Worm (Caenorhabditis elegans) whole organism, mixed stage, embryonic: ENCODE data around the gene C03F11.4.
A peak's percentile ranks its signal among the peaks of the same experiment; 100 is the strongest.

Source experiments
- M03D4.4 ChIP-seq: sonication (generic microtip); optimal IDR thresholded peaks from 2 replicates; lab custom pipeline; 2017; ENCODE audit warnings: mild to moderate bottlenecking, missing genetic modification characterization, missing compliant biosample characterization
- bed-3 ChIP-seq: fragments of 200-800 bp; sonication (Bioruptor generic); optimal IDR thresholded peaks from 3 replicates; lab custom pipeline; 2018; ENCODE audit warnings: mild to moderate bottlenecking, missing genetic modification characterization, moderate library complexity, missing compliant biosample characterization
- blmp-1 ChIP-seq: fragments of 150-350 bp; optimal IDR thresholded peaks from 2 replicates; lab custom pipeline; 2014; ENCODE audit warnings: missing biosample characterization, missing genetic modification characterization
- ceh-43 ChIP-seq: fragments of 200-800 bp; sonication (Bioruptor generic); optimal IDR thresholded peaks from 2 replicates; lab custom pipeline; 2018; ENCODE audit warnings: mild to moderate bottlenecking, missing genetic modification characterization, moderate library complexity, missing compliant biosample characterization
- ceh-83 ChIP-seq: fragments of 200-800 bp; sonication (Bioruptor generic); optimal IDR thresholded peaks from 2 replicates; lab custom pipeline; 2018; ENCODE audit warnings: mild to moderate bottlenecking, missing genetic modification characterization, missing compliant biosample characterization
- ces-1 ChIP-seq: fragments of 150-350 bp; optimal IDR thresholded peaks from 2 replicates; lab custom pipeline; 2014; ENCODE audit warnings: missing biosample characterization, missing genetic modification reagents, missing genetic modification characterization
- cnd-1 ChIP-seq: fragments of 200-800 bp; sonication (Bioruptor generic); optimal IDR thresholded peaks from 2 replicates; lab custom pipeline; 2018; ENCODE audit warnings: mild to moderate bottlenecking, missing genetic modification characterization, missing compliant biosample characterization
- drap-1 ChIP-seq: fragments of 200-800 bp; sonication (Bioruptor generic); optimal IDR thresholded peaks from 3 replicates; lab custom pipeline; 2018; ENCODE audit warnings: mild to moderate bottlenecking, missing genetic modification characterization, missing compliant biosample characterization
- elt-1 ChIP-seq: sonication (generic microtip); optimal IDR thresholded peaks from 2 replicates; lab custom pipeline; 2017; ENCODE audit warnings: missing genetic modification characterization, mild to moderate bottlenecking, missing compliant biosample characterization, antibody characterized with exemption, moderate library complexity, borderline replicate concordance; ENCODE audit not compliant: insufficient read depth
- elt-3 ChIP-seq: fragments of 150-350 bp; optimal IDR thresholded peaks from 2 replicates; lab custom pipeline; 2014; ENCODE audit warnings: missing biosample characterization, missing genetic modification characterization
- flh-1 ChIP-seq: fragments of 200-800 bp; sonication (Bioruptor generic); optimal IDR thresholded peaks from 2 replicates; lab custom pipeline; 2018; ENCODE audit warnings: mild to moderate bottlenecking, missing genetic modification characterization, moderate library complexity, missing compliant biosample characterization
- ham-2 ChIP-seq: fragments of 200-800 bp; sonication (Bioruptor generic); optimal IDR thresholded peaks from 2 replicates; lab custom pipeline; 2018; ENCODE audit warnings: mild to moderate bottlenecking, missing genetic modification characterization, missing compliant biosample characterization
- hlh-1 ChIP-seq: fragments of 150-350 bp; optimal IDR thresholded peaks from 2 replicates; lab custom pipeline; 2014; ENCODE audit warnings: missing biosample characterization, missing genetic modification reagents, missing genetic modification characterization
- lin-13 ChIP-seq: fragments of 150-350 bp; optimal IDR thresholded peaks from 2 replicates; lab custom pipeline; 2014; ENCODE audit warnings: missing biosample characterization, missing genetic modification characterization
- lin-32 ChIP-seq: fragments of 200-800 bp; sonication (Bioruptor generic); optimal IDR thresholded peaks from 2 replicates; lab custom pipeline; 2018; ENCODE audit warnings: mild to moderate bottlenecking, missing genetic modification characterization, missing compliant biosample characterization
- lsy-2 ChIP-seq: fragments of 150-350 bp; optimal IDR thresholded peaks from 2 replicates; lab custom pipeline; 2014; ENCODE audit warnings: missing biosample characterization, missing genetic modification characterization
- mep-1 ChIP-seq: fragments of 150-350 bp; optimal IDR thresholded peaks from 2 replicates; lab custom pipeline; 2017; ENCODE audit warnings: missing biosample characterization, missing genetic modification reagents, missing genetic modification characterization, inconsistent platforms
- mls-2 ChIP-seq: sonication (generic microtip); optimal IDR thresholded peaks from 2 replicates; lab custom pipeline; 2016; ENCODE audit warnings: mild to moderate bottlenecking, missing genetic modification characterization, moderate library complexity, missing compliant biosample characterization
- nhr-12 ChIP-seq: fragments of 150-350 bp; optimal IDR thresholded peaks from 2 replicates; lab custom pipeline; 2014; ENCODE audit warnings: missing biosample characterization, missing genetic modification characterization
- nhr-2 ChIP-seq: fragments of 150-350 bp; optimal IDR thresholded peaks from 2 replicates; lab custom pipeline; 2014; ENCODE audit warnings: missing biosample characterization, missing genetic modification characterization
- nhr-237 ChIP-seq: fragments of 150-350 bp; optimal IDR thresholded peaks from 2 replicates; lab custom pipeline; 2014; ENCODE audit warnings: missing biosample characterization, missing genetic modification characterization
- nhr-28 ChIP-seq: fragments of 150-350 bp; optimal IDR thresholded peaks from 2 replicates; lab custom pipeline; 2014; ENCODE audit warnings: missing biosample characterization, missing genetic modification characterization
- nhr-76 ChIP-seq: sonication (generic microtip); optimal IDR thresholded peaks from 2 replicates; lab custom pipeline; 2017; ENCODE audit warnings: missing biosample characterization, missing genetic modification characterization
- pha-4 ChIP-seq: fragments of 150-350 bp; optimal IDR thresholded peaks from 2 replicates; lab custom pipeline; 2018; ENCODE audit warnings: missing biosample characterization, missing genetic modification reagents, missing genetic modification characterization
- sem-2 ChIP-seq: fragments of 200-800 bp; sonication (Bioruptor generic); optimal IDR thresholded peaks from 2 replicates; lab custom pipeline; 2018; ENCODE audit warnings: mild to moderate bottlenecking, missing genetic modification characterization, missing compliant biosample characterization
- snpc-4 ChIP-seq: fragments of 150-350 bp; optimal IDR thresholded peaks from 2 replicates; lab custom pipeline; 2014; ENCODE audit warnings: missing biosample characterization, missing genetic modification characterization
- sptf-1 ChIP-seq: sonication (generic microtip); optimal IDR thresholded peaks from 2 replicates; lab custom pipeline; 2017; ENCODE audit warnings: mild to moderate bottlenecking, missing genetic modification characterization, moderate library complexity, missing compliant biosample characterization
- tbx-8 ChIP-seq: fragments of 200-800 bp; sonication (Bioruptor generic); optimal IDR thresholded peaks from 2 replicates; lab custom pipeline; 2018; ENCODE audit warnings: mild to moderate bottlenecking, missing genetic modification characterization, moderate library complexity, missing compliant biosample characterization
- unc-120 ChIP-seq: sonication (generic microtip); optimal IDR thresholded peaks from 2 replicates; lab custom pipeline; 2017; ENCODE audit warnings: missing genetic modification characterization, missing compliant biosample characterization; ENCODE audit not compliant: poor library complexity, severe bottlenecking
- unc-39 ChIP-seq: fragments of 150-350 bp; optimal IDR thresholded peaks from 2 replicates; lab custom pipeline; 2014; ENCODE audit warnings: missing biosample characterization, missing genetic modification characterization
- unc-62 ChIP-seq: fragments of 150-350 bp; optimal IDR thresholded peaks from 2 replicates; lab custom pipeline; 2014; ENCODE audit warnings: missing biosample characterization, missing genetic modification reagents, missing genetic modification characterization
- zip-8 ChIP-seq: fragments of 150-350 bp; optimal IDR thresholded peaks from 2 replicates; lab custom pipeline; 2014; ENCODE audit warnings: missing biosample characterization, missing genetic modification characterization
- ztf-11 ChIP-seq: fragments of 150-350 bp; optimal IDR thresholded peaks from 2 replicates; lab custom pipeline; 2014; ENCODE audit warnings: missing biosample characterization, missing genetic modification characterization

C03F11.4 gene

ce11 chrX:5444863-5445262 is 38.6 kb upstream of the C03F11.4 start, which contains the start of gene itm-2:
Gene itm-2, plus strand, starts transcription at chrX:5445163.
- no peak for TF ChIP-seq nhr-2 (tag; lab: Kevin White, UChicago)
- no peak for TF ChIP-seq lin-13 (tag; lab: Kevin White, UChicago)
- no peak for TF ChIP-seq flh-1
- TF ChIP-seq M03D4.4 (tag; lab: Kevin White, UChicago), result no peak
- TF ChIP-seq, all 35 proteins: peak for 0

ce11 chrX:5433912-5434311 is 27.7 kb upstream of the C03F11.4 start:
- TF ChIP-seq cnd-1 (no peak), ceh-83 (GFP tag; lab: Kevin White, UChicago) (no peak), nhr-237 (tag; lab: Kevin White, UChicago) (no peak), drap-1 (GFP tag; lab: Kevin White, UChicago) (no peak), hlh-1 (no peak), lin-32 (no peak), ceh-43 (GFP tag; lab: Kevin White, UChicago) (no peak), unc-39 (no peak), elt-1 (tag; lab: Kevin White, UChicago) (no peak), sem-2 (no peak), ham-2 (no peak), mls-2 (tag; lab: Kevin White, UChicago) (no peak), bed-3 (GFP tag; lab: Kevin White, UChicago) (no peak), nhr-2 (tag; lab: Kevin White, UChicago) (no peak), unc-62 (GFP tag; lab: Kevin White, UChicago) (no peak), tbx-8 (GFP tag; lab: Kevin White, UChicago) (no peak), snpc-4 (tag; lab: Kevin White, UChicago) (no peak), zip-8 (no peak), M03D4.4 (tag; lab: Kevin White, UChicago) (no peak), elt-3 (no peak)

DNA sequence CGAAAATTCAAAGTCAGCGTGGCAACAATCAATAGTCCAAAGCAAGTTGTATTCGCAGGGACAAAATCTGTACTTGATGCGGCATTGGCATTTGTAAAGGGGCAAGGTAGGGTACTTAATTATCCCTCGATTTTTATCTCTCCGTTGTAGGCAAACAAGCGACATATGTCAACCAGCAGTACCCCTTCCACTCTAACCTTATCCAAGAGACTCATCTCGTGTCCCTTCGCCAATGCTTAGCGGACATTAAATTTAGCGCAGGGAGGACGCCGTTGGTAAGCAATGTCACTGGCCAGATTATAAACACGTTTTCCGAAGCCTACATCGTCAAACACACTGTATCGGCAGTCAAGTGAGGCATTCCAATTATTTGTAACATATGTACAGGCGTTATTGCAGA is 23.1 kb upstream of the C03F11.4 start:
- TF ChIP-seq blmp-1 (tag; lab: Kevin White, UChicago), result no peak
- TF ChIP-seq nhr-28 (tag; lab: Kevin White, UChicago), result peak; percentile 40
- no peak for TF ChIP-seq zip-8
- no peak for TF ChIP-seq lsy-2 (tag; lab: Kevin White, UChicago)
- peak; percentile 72 for TF ChIP-seq nhr-76
- peak; percentile 92 for TF ChIP-seq ces-1 (GFP tag; lab: Kevin White, UChicago)
- peak; percentile 95 for TF ChIP-seq drap-1 (GFP tag; lab: Kevin White, UChicago)
- TF ChIP-seq unc-120, result peak; percentile 91
- TF ChIP-seq mep-1, result peak; percentile 94
- peak; percentile 94 for TF ChIP-seq elt-3
- TF ChIP-seq ceh-43 (GFP tag; lab: Kevin White, UChicago), result peak; percentile 75
- TF ChIP-seq mls-2 (tag; lab: Kevin White, UChicago), result no peak
- peak; percentile 99 for TF ChIP-seq pha-4
- peak; percentile 92 for TF ChIP-seq sptf-1
- no peak for TF ChIP-seq nhr-2 (tag; lab: Kevin White, UChicago)
- peak; percentile 84 for TF ChIP-seq ham-2
- TF ChIP-seq lin-32, result peak; percentile 88
- peak; percentile 71 for TF ChIP-seq elt-1 (tag; lab: Kevin White, UChicago)
- peak; percentile 91 for TF ChIP-seq cnd-1
- peak; percentile 97 for TF ChIP-seq hlh-1
- peak; percentile 93 for TF ChIP-seq ztf-11 (tag; lab: Kevin White, UChicago)
- peak; percentile 79 for TF ChIP-seq ceh-83 (GFP tag; lab: Kevin White, UChicago)
- peak; percentile 76 for TF ChIP-seq unc-39
- peak; percentile 72 for TF ChIP-seq M03D4.4 (tag; lab: Kevin White, UChicago)
- TF ChIP-seq nhr-12, result peak; percentile 96
- TF ChIP-seq lin-13 (tag; lab: Kevin White, UChicago), result peak; percentile 81
- no peak for TF ChIP-seq sem-2
- peak; percentile 94 for TF ChIP-seq unc-62 (GFP tag; lab: Kevin White, UChicago)
- no peak for TF ChIP-seq bed-3 (GFP tag; lab: Kevin White, UChicago)
- TF ChIP-seq tbx-8 (GFP tag; lab: Kevin White, UChicago), result no peak
- peak; percentile 98 for TF ChIP-seq nhr-237 (tag; lab: Kevin White, UChicago)
- TF ChIP-seq, all 35 proteins: peak for 23

DNA sequence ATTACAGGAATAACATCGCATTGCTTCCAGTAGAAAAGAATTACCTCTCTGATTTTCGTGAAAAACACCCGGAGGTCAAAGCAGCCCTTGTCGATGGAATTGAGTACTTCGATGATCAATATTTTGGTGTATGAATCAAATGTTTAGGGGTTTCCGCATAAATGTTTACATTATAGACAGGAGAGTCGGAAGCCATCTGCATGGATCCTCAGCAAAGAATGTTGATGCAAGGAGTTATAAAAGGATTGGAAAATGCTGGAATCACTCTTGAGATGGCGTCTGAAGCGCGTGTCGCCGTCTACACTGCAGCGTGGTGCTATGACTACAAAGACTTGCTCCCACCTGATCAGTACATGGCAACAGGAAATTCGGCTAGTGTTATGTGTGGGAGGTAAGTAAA is 8.0 kb upstream of the C03F11.4 start, which contains the start of gene C41A3.2:
Gene C41A3.2 (minus strand): TSS at position 101 of the 400 bp plus-strand sequence.
- TF ChIP-seq M03D4.4 (tag; lab: Kevin White, UChicago), result no peak
- no peak for TF ChIP-seq unc-39
- TF ChIP-seq, all 35 proteins: peak for 0
